Worm (Caenorhabditis elegans): ENCODE results near the gene egl-4.

ce11 chrIV:1872052-1872451 is 24.2 kb downstream of the egl-4 start:
- TF ChIP-seq ttx-3 (tag; optimal IDR thresholded peaks at IDR 0.05) = no peak
- no peak for TF ChIP-seq odd-2 (tag; optimal IDR thresholded peaks at IDR 0.05)
- no peak for TF ChIP-seq unc-86 (tag; optimal IDR thresholded peaks at IDR 0.05)
- no peak for TF ChIP-seq fax-1 (tag; optimal IDR thresholded peaks at IDR 0.05)
- no peak for TF ChIP-seq gmeb-2 (tag; optimal IDR thresholded peaks at IDR 0.05)
- TF ChIP-seq nhr-11 (tag; optimal IDR thresholded peaks at IDR 0.05) = no peak
- TF ChIP-seq mec-3 (tag; optimal IDR thresholded peaks at IDR 0.05; ENCODE audit: borderline replicate concordance) = no peak
- no peak for TF ChIP-seq ets-4 (tag; optimal IDR thresholded peaks at IDR 0.05)
- TF ChIP-seq elt-2 (tag; optimal IDR thresholded peaks at IDR 0.05) = no peak
- TF ChIP-seq unc-55 (GFP tag; optimal IDR thresholded peaks at IDR 0.05) = no peak
- TF ChIP-seq elt-4 (tag; optimal IDR thresholded peaks at IDR 0.05) = no peak
- TF ChIP-seq sox-2 (GFP tag; IDR thresholded peaks at IDR 0.05) = no peak
- TF ChIP-seq hlh-30 (tag; optimal IDR thresholded peaks at IDR 0.05; ENCODE audit: insufficient read depth) = no peak
